Fruit fly (Drosophila melanogaster) whole organism, wandering third instar larva: ENCODE results near the gene CG9331.

Experiments
- Abd-B ChIP-seq: fragments of >200 bp; optimal IDR thresholded peaks from 2 replicates; lab custom pipeline; 2017; ENCODE audit warnings: missing biosample characterization, missing genetic modification characterization
- CrebA ChIP-seq: fragments of 200-800 bp; sonication (Bioruptor generic); optimal IDR thresholded peaks from 2 replicates; lab custom pipeline; 2016; ENCODE audit warnings: missing biosample characterization, mild to moderate bottlenecking, missing genetic modification characterization, borderline replicate concordance
- Dfd ChIP-seq: fragments of >200 bp; optimal IDR thresholded peaks from 2 replicates; lab custom pipeline; 2017; ENCODE audit warnings: missing biosample characterization, missing genetic modification characterization
- Hr83 ChIP-seq: fragments of 200-300 bp; sonication (Bioruptor generic); optimal IDR thresholded peaks from 2 replicates; lab custom pipeline; 2016; ENCODE audit warnings: missing biosample characterization, mild to moderate bottlenecking, missing genetic modification characterization, moderate library complexity; ENCODE audit not compliant: poor library complexity, severe bottlenecking
- Jra ChIP-seq: sonication (Bioruptor generic); optimal IDR thresholded peaks from 2 replicates; lab custom pipeline; 2016; ENCODE audit warnings: missing biosample characterization, missing genetic modification characterization
- Myc ChIP-seq: fragments of >200 bp; optimal IDR thresholded peaks from 2 replicates; lab custom pipeline; 2017
- brk ChIP-seq: fragments of 200-800 bp; sonication (Bioruptor generic); optimal IDR thresholded peaks from 2 replicates; lab custom pipeline; 2016; ENCODE audit warnings: missing biosample characterization, mild to moderate bottlenecking, missing genetic modification characterization
- dsf ChIP-seq: sonication (Bioruptor generic); optimal IDR thresholded peaks from 2 replicates; lab custom pipeline; 2016; ENCODE audit warnings: missing biosample characterization, missing genetic modification characterization, borderline replicate concordance
- pan ChIP-seq: fragments of >200 bp; optimal IDR thresholded peaks from 2 replicates; lab custom pipeline; 2017
- psq ChIP-seq: fragments of 200-800 bp; sonication (Bioruptor generic); optimal IDR thresholded peaks from 3 replicates; lab custom pipeline; 2017; ENCODE audit warnings: missing biosample characterization, mild to moderate bottlenecking, missing genetic modification characterization, moderate library complexity
- sv ChIP-seq: fragments of 200-800 bp; sonication (Bioruptor generic); optimal IDR thresholded peaks from 3 replicates; lab custom pipeline; 2016; ENCODE audit warnings: missing biosample characterization, missing genetic modification characterization
- usp ChIP-seq: fragments of >200 bp; optimal IDR thresholded peaks from 2 replicates; lab custom pipeline; 2017; ENCODE audit warnings: missing biosample characterization, missing genetic modification characterization
- woc ChIP-seq: sonication (Bioruptor generic); optimal IDR thresholded peaks from 2 replicates; lab custom pipeline; 2016; ENCODE audit warnings: missing biosample characterization, mild to moderate bottlenecking, missing genetic modification characterization

dm6 chr2L:20849000-20849399 is 26.4 kb downstream of the CG9331 start, which contains the start of gene CG14402:
- TF ChIP-seq brk (GFP tag; lab: Kevin White, UChicago) (no peak), Dfd (no peak), Myc (lab: Kevin White, UChicago) (no peak), Hr83 (GFP tag; lab: Kevin White, UChicago) (no peak), Abd-B (GFP tag; lab: Kevin White, UChicago) (no peak), Jra (GFP tag; lab: Kevin White, UChicago) (no peak), pan (no peak), usp (GFP tag; lab: Kevin White, UChicago) (no peak), woc (no peak), psq (GFP tag; lab: Kevin White, UChicago) (no peak), CrebA (no peak), dsf (GFP tag; lab: Kevin White, UChicago) (no peak), sv (GFP tag; lab: Kevin White, UChicago) (no peak)
